Fruit fly (Drosophila melanogaster) whole organism, embryonic: Measurements from ENCODE around the gene CG43350.

Experiments used
- Abd-B ChIP-seq: fragments of 200-800 bp; sonication (Bioruptor generic); optimal IDR thresholded peaks from 2 replicates; lab custom pipeline; 2018; ENCODE audit warnings: missing biosample characterization, mild to moderate bottlenecking, missing genetic modification characterization, moderate library complexity
- CG14965 ChIP-seq: fragments of 200-800 bp; sonication (Bioruptor generic); optimal IDR thresholded peaks from 2 replicates; lab custom pipeline; 2016; ENCODE audit warnings: missing biosample characterization, missing genetic modification characterization, borderline replicate concordance
- CG30403 ChIP-seq: fragments of 200-800 bp; sonication (Bioruptor generic); optimal IDR thresholded peaks from 3 replicates; lab custom pipeline; 2016; ENCODE audit warnings: missing biosample characterization, missing genetic modification characterization
- CG8359 ChIP-seq: fragments of 200-800 bp; sonication (Bioruptor generic); optimal IDR thresholded peaks from 2 replicates; lab custom pipeline; 2017; ENCODE audit warnings: missing biosample characterization, mild to moderate bottlenecking, missing genetic modification characterization, borderline replicate concordance
- E2f1 ChIP-seq: fragments of 200-800 bp; sonication (Bioruptor generic); IDR thresholded peaks from 2 replicates; pipeline ENCODE4 v1.3.6; 2022; ENCODE audit warnings: missing biosample characterization, missing genetic modification characterization
- H15 ChIP-seq: fragments of 200-800 bp; sonication (Bioruptor generic); IDR thresholded peaks from 3 replicates; pipeline ENCODE4 v1.3.6; 2022; ENCODE audit warnings: missing biosample characterization, missing genetic modification characterization
- Hr39 ChIP-seq: fragments of >200 bp; optimal IDR thresholded peaks from 2 replicates; lab custom pipeline; 2017
- Vsx1 ChIP-seq: fragments of 200-800 bp; sonication (Bioruptor generic); optimal IDR thresholded peaks from 2 replicates; lab custom pipeline; 2017; ENCODE audit warnings: missing biosample characterization, mild to moderate bottlenecking, missing genetic modification characterization, missing genetic modification reagents
- bbx ChIP-seq: fragments of 200-800 bp; sonication (Bioruptor generic); IDR thresholded peaks from 2 replicates; pipeline ENCODE4 v1.3.6; 2022; ENCODE audit warnings: missing biosample characterization, missing genetic modification characterization; ENCODE audit not compliant: partially characterized antibody
- chn ChIP-seq: fragments of 200-800 bp; sonication (Bioruptor generic); optimal IDR thresholded peaks from 2 replicates; lab custom pipeline; 2016; ENCODE audit warnings: missing biosample characterization, missing genetic modification characterization
- usp ChIP-seq: fragments of >200 bp; optimal IDR thresholded peaks from 2 replicates; lab custom pipeline; 2017; ENCODE audit warnings: missing biosample characterization, missing genetic modification characterization
- vfl ChIP-seq: fragments of 200-800 bp; sonication (Bioruptor generic); optimal IDR thresholded peaks from 2 replicates; lab custom pipeline; 2016; ENCODE audit warnings: missing biosample characterization, missing genetic modification characterization

- TF ChIP-seq H15 (GFP tag; lab: Robert Waterston, UW) = no peak
- TF ChIP-seq CG8359 (GFP tag; lab: Kevin White, UChicago) = no peak
- TF ChIP-seq E2f1 (GFP tag; lab: Robert Waterston, UW) = no peak
- no peak for TF ChIP-seq vfl
- no peak for TF ChIP-seq Vsx1 (GFP tag; lab: Kevin White, UChicago)
- no peak for TF ChIP-seq bbx
- no peak for TF ChIP-seq CG14965 (GFP tag; lab: Kevin White, UChicago)
- no peak for TF ChIP-seq chn (GFP tag; lab: Kevin White, UChicago)
- no peak for TF ChIP-seq Hr39
- TF ChIP-seq usp (GFP tag; lab: Kevin White, UChicago) = no peak
- no peak for TF ChIP-seq CG30403 (GFP tag; lab: Kevin White, UChicago)
- no peak for TF ChIP-seq Abd-B
These were observed 28.3 kb upstream of the CG43350 start for dm6 chr2L:9321022-9321421.
